Worm (Caenorhabditis elegans): Measurements from ENCODE around the gene C05D11.5.

The C05D11.5 gene

ce11 chrIII:6446807-6447206 lies 35.0 kb upstream of the C05D11.5 start, which contains the start of gene let-721:
TSS of gene let-721 (minus strand) at chrIII:6446907.
- TF ChIP-seq C04F5.9 (tag; optimal IDR thresholded peaks at IDR 0.05), result no peak
- no peak for TF ChIP-seq vab-15 (tag; optimal IDR thresholded peaks at IDR 0.05)
- no peak for TF ChIP-seq lin-14 (GFP tag; optimal IDR thresholded peaks at IDR 0.05)
- TF ChIP-seq pax-3 (tag; optimal IDR thresholded peaks at IDR 0.05), result no peak
- TF ChIP-seq egl-27 (tag; optimal IDR thresholded peaks at IDR 0.05), result no peak
- no peak for TF ChIP-seq grh-1 (GFP tag; IDR thresholded peaks at IDR 0.05)
- TF ChIP-seq hlh-17 (GFP tag; optimal IDR thresholded peaks at IDR 0.05; ENCODE audit: borderline replicate concordance), result no peak
- no peak for TF ChIP-seq lin-13 (GFP tag; optimal IDR thresholded peaks at IDR 0.05)
- no peak for TF ChIP-seq zag-1 (tag; optimal IDR thresholded peaks at IDR 0.05)

- TF ChIP-seq vab-15 (tag; optimal IDR thresholded peaks at IDR 0.05), result no peak
- no peak for TF ChIP-seq C34B4.2 (tag; optimal IDR thresholded peaks at IDR 0.05)
- TF ChIP-seq nhr-47 (tag; optimal IDR thresholded peaks at IDR 0.05), result no peak
- TF ChIP-seq nhr-237 (tag; optimal IDR thresholded peaks at IDR 0.05), result no peak
- TF ChIP-seq pax-3 (tag; optimal IDR thresholded peaks at IDR 0.05), result no peak
- TF ChIP-seq ces-1 (GFP tag; optimal IDR thresholded peaks at IDR 0.05), result no peak
- TF ChIP-seq C16A3.4 (tag; optimal IDR thresholded peaks at IDR 0.05), result peak; percentile 34
- no peak for TF ChIP-seq nhr-28 (tag; optimal IDR thresholded peaks at IDR 0.05)
- no peak for TF ChIP-seq lir-3 (tag; optimal IDR thresholded peaks at IDR 0.05; ENCODE audit: poor library complexity)
- TF ChIP-seq nhr-76 (tag; optimal IDR thresholded peaks at IDR 0.05), result no peak
- TF ChIP-seq aha-1 (tag; optimal IDR thresholded peaks at IDR 0.05), result no peak
- TF ChIP-seq Y116A8C.19 (tag; optimal IDR thresholded peaks at IDR 0.05; ENCODE audit: borderline replicate concordance), result no peak
- TF ChIP-seq blmp-1 (tag; optimal IDR thresholded peaks at IDR 0.05), result peak; percentile 53
- TF ChIP-seq ceh-90 (tag; optimal IDR thresholded peaks at IDR 0.05), result no peak
- peak; percentile 17 for TF ChIP-seq irx-1 (tag; optimal IDR thresholded peaks at IDR 0.05)
- TF ChIP-seq sup-37 (GFP tag; optimal IDR thresholded peaks at IDR 0.05), result no peak
- no peak for TF ChIP-seq sox-4 (tag; optimal IDR thresholded peaks at IDR 0.05)
- TF ChIP-seq lsy-2 (tag; optimal IDR thresholded peaks at IDR 0.05), result peak; percentile 49 to 87
- peak; percentile 34 for TF ChIP-seq nhr-20 (tag; optimal IDR thresholded peaks at IDR 0.05)
- no peak for TF ChIP-seq mab-9 (GFP tag; IDR thresholded peaks at IDR 0.05)
- TF ChIP-seq ceh-82 (tag; optimal IDR thresholded peaks at IDR 0.05), result no peak
- TF ChIP-seq fos-1 (tag; optimal IDR thresholded peaks at IDR 0.05), result no peak
- TF ChIP-seq mep-1 (tag; optimal IDR thresholded peaks at IDR 0.05), result peak; percentile 78
- no peak for TF ChIP-seq C04F5.9 (tag; optimal IDR thresholded peaks at IDR 0.05)
- no peak for TF ChIP-seq hpl-2 (GFP tag; optimal IDR thresholded peaks at IDR 0.05)
- peak in 1 of 2 experiments; percentile 23 for TF ChIP-seq mdl-1 (tag; optimal IDR thresholded peaks at IDR 0.05)
- no peak for TF ChIP-seq nhr-77 (tag; optimal IDR thresholded peaks at IDR 0.05)
- TF ChIP-seq ztf-4 (tag; optimal IDR thresholded peaks at IDR 0.05), result no peak
- peak; percentile 9 for TF ChIP-seq xbp-1 (tag; optimal IDR thresholded peaks at IDR 0.05)
- peak; percentile 26 for TF ChIP-seq rnt-1 (tag; optimal IDR thresholded peaks at IDR 0.05)
- no peak for TF ChIP-seq zag-1 (tag; optimal IDR thresholded peaks at IDR 0.05)
- peak; percentile 50 for TF ChIP-seq nhr-71 (tag; optimal IDR thresholded peaks at IDR 0.05)
- peak; percentile 65 for TF ChIP-seq ama-1 (optimal IDR thresholded peaks at IDR 0.05)
- peak; percentile 25 to 52 for TF ChIP-seq efl-1 (optimal IDR thresholded peaks at IDR 0.05)
- peak; percentile 11 to 13 for TF ChIP-seq efl-1 (GFP tag; optimal IDR thresholded peaks at IDR 0.05 in 1 of 2)
- no peak for TF ChIP-seq unc-30 (tag; optimal IDR thresholded peaks at IDR 0.05)
- 0 out of 2 replicates have a peak, but pooled peaks have one; percentile 3 for TF ChIP-seq nhr-19 (GFP tag; conservative IDR thresholded peaks at IDR 0.05)
- TF ChIP-seq fkh-8 (tag; optimal IDR thresholded peaks at IDR 0.05), result no peak
- TF ChIP-seq alr-1 (tag; optimal IDR thresholded peaks at IDR 0.05; ENCODE audit: borderline replicate concordance), result no peak
- TF ChIP-seq lin-35 (GFP tag; optimal IDR thresholded peaks at IDR 0.05), result peak; percentile 24 to 54
- TF ChIP-seq ceh-8 (GFP tag; optimal IDR thresholded peaks at IDR 0.05), result no peak
- no peak for TF ChIP-seq skn-1 (tag; optimal IDR thresholded peaks at IDR 0.05)
- no peak for TF ChIP-seq lin-15B (tag; optimal IDR thresholded peaks at IDR 0.05)
- TF ChIP-seq nhr-90 (tag; optimal IDR thresholded peaks at IDR 0.05; ENCODE audit: poor library complexity), result no peak
- no peak for TF ChIP-seq isw-1 (GFP tag; IDR thresholded peaks at IDR 0.05)
- no peak for TF ChIP-seq ets-5 (GFP tag; IDR thresholded peaks at IDR 0.05)
- no peak for TF ChIP-seq unc-62 (GFP tag; optimal IDR thresholded peaks at IDR 0.05)
Measured at ce11 chrIII:6444335-6444734, 32.5 kb upstream of the C05D11.5 start, which contains the start of gene C05D11.13. TSS of gene C05D11.13 (minus strand) at chrIII:6444586.

Measured in whole organism, L1 larva.